Fruit fly (Drosophila melanogaster): ENCODE results near the gene Sras.

dm6 chr3L:5608128-5608527 is 44.6 kb downstream of the Sras start, which contains the start of gene Eaf6:
- TF ChIP-seq kay (GFP tag; ENCODE audit: borderline replicate concordance) (no peak), CG1620 (GFP tag; optimal IDR thresholded peaks at IDR 0.05) (no peak), CG11617 (GFP tag; optimal IDR thresholded peaks at IDR 0.05) (no peak), CG7045 (GFP tag; optimal IDR thresholded peaks at IDR 0.05) (no peak), cnc (optimal IDR thresholded peaks at IDR 0.05) (no peak), CG5204 (GFP tag; optimal IDR thresholded peaks at IDR 0.05) (no peak), cic (GFP tag; optimal IDR thresholded peaks at IDR 0.05) (no peak), Hr96 (GFP tag; optimal IDR thresholded peaks at IDR 0.05) (no peak), tj (GFP tag; optimal IDR thresholded peaks at IDR 0.05) (no peak), bab1 (GFP tag; optimal IDR thresholded peaks at IDR 0.05) (no peak), CG7101 (tag; optimal IDR thresholded peaks at IDR 0.05) (no peak), Clk (GFP tag; optimal IDR thresholded peaks at IDR 0.05) (no peak), CG14711 (tag; optimal IDR thresholded peaks at IDR 0.05) (no peak)

All from whole organism, adult.